Fruit fly (Drosophila melanogaster) whole organism, embryonic: Measurements from ENCODE around the gene GstO3.

Source experiments
- CG1024 ChIP-seq: fragments of 200-800 bp; sonication (Bioruptor generic); IDR thresholded peaks from 2 replicates; pipeline ENCODE4 v1.3.6; 2022; ENCODE audit warnings: missing biosample characterization, missing genetic modification characterization
- CG10959 ChIP-seq: fragments of 200-800 bp; sonication (Bioruptor generic); IDR thresholded peaks from 2 replicates; pipeline ENCODE4 v1.3.6; 2022; ENCODE audit warnings: missing biosample characterization, missing genetic modification characterization
- CG12391 ChIP-seq: fragments of 200-800 bp; sonication (Bioruptor generic); optimal IDR thresholded peaks from 3 replicates; lab custom pipeline; 2018; ENCODE audit warnings: missing biosample characterization, mild to moderate bottlenecking, missing genetic modification characterization, moderate library complexity
- CG14965 ChIP-seq: fragments of 200-800 bp; sonication (Bioruptor generic); optimal IDR thresholded peaks from 2 replicates; lab custom pipeline; 2016; ENCODE audit warnings: missing biosample characterization, missing genetic modification characterization, borderline replicate concordance
- CG2129 ChIP-seq: fragments of 200-800 bp; sonication (Bioruptor generic); IDR thresholded peaks from 2 replicates; pipeline ENCODE4 v1.3.6; 2022; ENCODE audit warnings: missing biosample characterization, missing genetic modification characterization; ENCODE audit not compliant: partially characterized antibody
- CG33557 ChIP-seq: fragments of 200-800 bp; sonication (Bioruptor generic); optimal IDR thresholded peaks from 2 replicates; lab custom pipeline; 2019; ENCODE audit warnings: missing biosample characterization, mild to moderate bottlenecking, missing genetic modification characterization, moderate library complexity
- CG4282 ChIP-seq: fragments of 200-800 bp; sonication (Bioruptor generic); optimal IDR thresholded peaks from 2 replicates; lab custom pipeline; 2016; ENCODE audit warnings: missing biosample characterization, missing genetic modification characterization
- CG4404 ChIP-seq: fragments of 200-800 bp; sonication (Bioruptor generic); IDR thresholded peaks from 2 replicates; pipeline ENCODE4 v1.3.6; 2022; ENCODE audit warnings: missing biosample characterization, missing genetic modification characterization
- CG4617 ChIP-seq: fragments of 200-800 bp; sonication (Bioruptor generic); optimal IDR thresholded peaks from 3 replicates; lab custom pipeline; 2016; ENCODE audit warnings: missing biosample characterization, missing genetic modification characterization, borderline replicate concordance
- CG4730 ChIP-seq: fragments of 200-800 bp; sonication (Bioruptor generic); IDR thresholded peaks from 2 replicates; pipeline ENCODE4 v1.3.6; 2022; ENCODE audit warnings: missing biosample characterization, missing genetic modification characterization
- CG5245 ChIP-seq: fragments of 200-800 bp; sonication (Bioruptor generic); optimal IDR thresholded peaks from 3 replicates; lab custom pipeline; 2016; ENCODE audit warnings: missing biosample characterization, missing genetic modification characterization
- CG6765 ChIP-seq: fragments of 200-800 bp; sonication (Bioruptor generic); optimal IDR thresholded peaks from 3 replicates; lab custom pipeline; 2017; ENCODE audit warnings: missing biosample characterization, mild to moderate bottlenecking, missing genetic modification characterization
- CG6791 ChIP-seq: fragments of 200-800 bp; sonication (Bioruptor generic); IDR thresholded peaks from 3 replicates; pipeline ENCODE4 v1.3.6; 2022; ENCODE audit warnings: missing biosample characterization, missing genetic modification characterization; ENCODE audit not compliant: partially characterized antibody
- CG6854 ChIP-seq: fragments of 200-800 bp; sonication (Bioruptor generic); optimal IDR thresholded peaks from 3 replicates; lab custom pipeline; 2017; ENCODE audit warnings: missing biosample characterization, mild to moderate bottlenecking, missing genetic modification characterization
- CG8924 ChIP-seq: fragments of 200-800 bp; optimal IDR thresholded peaks from 3 replicates; lab custom pipeline; 2019; ENCODE audit warnings: missing biosample characterization, mild to moderate bottlenecking, missing genetic modification characterization, moderate library complexity
- Dref ChIP-seq: fragments of 200-800 bp; sonication (Bioruptor generic); IDR thresholded peaks from 2 replicates; pipeline ENCODE4 v1.3.6; 2022; ENCODE audit warnings: missing biosample characterization, missing genetic modification characterization
- GATAe ChIP-seq: fragments of 200-800 bp; sonication (Bioruptor generic); conservative IDR thresholded peaks from 2 replicates; pipeline ENCODE4 v1.3.6; 2022; ENCODE audit warnings: missing biosample characterization, missing genetic modification characterization
- H15 ChIP-seq: fragments of 200-800 bp; sonication (Bioruptor generic); IDR thresholded peaks from 3 replicates; pipeline ENCODE4 v1.3.6; 2022; ENCODE audit warnings: missing biosample characterization, missing genetic modification characterization
- Hmx ChIP-seq: fragments of 200-800 bp; sonication (Bioruptor generic); optimal IDR thresholded peaks from 2 replicates; lab custom pipeline; 2016; ENCODE audit warnings: missing biosample characterization, missing genetic modification characterization
- Lhr ChIP-seq: fragments of 200-800 bp; sonication (Bioruptor generic); optimal IDR thresholded peaks from 3 replicates; lab custom pipeline; 2017; ENCODE audit warnings: mild to moderate bottlenecking, missing biosample characterization, missing genetic modification reagents, missing genetic modification characterization
- PHDP ChIP-seq: fragments of 200-800 bp; sonication (Bioruptor generic); optimal IDR thresholded peaks from 3 replicates; lab custom pipeline; 2018; ENCODE audit warnings: missing biosample characterization, mild to moderate bottlenecking, missing genetic modification characterization, moderate library complexity
- TFAM ChIP-seq: fragments of 200-800 bp; sonication (Bioruptor generic); optimal IDR thresholded peaks from 2 replicates; lab custom pipeline; 2017; ENCODE audit warnings: missing biosample characterization, missing genetic modification characterization, inconsistent platforms
- Taf1 ChIP-seq: fragments of 200-800 bp; sonication (Bioruptor generic); IDR thresholded peaks from 2 replicates; pipeline ENCODE4 v1.3.6; 2022; ENCODE audit warnings: missing biosample characterization, missing genetic modification characterization
- Vsx1 ChIP-seq: fragments of 200-800 bp; sonication (Bioruptor generic); optimal IDR thresholded peaks from 2 replicates; lab custom pipeline; 2017; ENCODE audit warnings: missing biosample characterization, mild to moderate bottlenecking, missing genetic modification characterization, missing genetic modification reagents
- Xbp1 ChIP-seq: fragments of 200-800 bp; sonication (Bioruptor generic); optimal IDR thresholded peaks from 3 replicates; lab custom pipeline; 2016; ENCODE audit warnings: missing biosample characterization, mild to moderate bottlenecking, missing genetic modification characterization
- al ChIP-seq: fragments of 200-800 bp; sonication (Bioruptor generic); IDR thresholded peaks from 2 replicates; pipeline ENCODE4 v1.3.6; 2022; ENCODE audit warnings: missing biosample characterization, missing genetic modification characterization
- bab2 ChIP-seq: fragments of 200-800 bp; sonication (Bioruptor generic); optimal IDR thresholded peaks from 2 replicates; lab custom pipeline; 2016; ENCODE audit warnings: missing biosample characterization, missing genetic modification characterization
- cg ChIP-seq: fragments of 200-800 bp; sonication (Bioruptor generic); optimal IDR thresholded peaks from 3 replicates; lab custom pipeline; 2019; ENCODE audit warnings: missing biosample characterization, mild to moderate bottlenecking, missing genetic modification characterization, moderate library complexity
- chinmo ChIP-seq: fragments of 200-800 bp; sonication (Bioruptor generic); IDR thresholded peaks from 4 replicates; pipeline ENCODE4 v1.3.6; 2022; ENCODE audit warnings: missing biosample characterization, missing genetic modification characterization; ENCODE audit not compliant: partially characterized antibody
- ci ChIP-seq: fragments of 200-800 bp; sonication (Bioruptor generic); IDR thresholded peaks from 3 replicates; pipeline ENCODE4 v1.3.6; 2022; ENCODE audit warnings: missing biosample characterization, missing genetic modification characterization
- crp ChIP-seq, 2 experiments: fragments of 200-800 bp; sonication (Bioruptor generic); optimal IDR thresholded peaks; 2 replicates in 1 of 2; 3 replicates in 1 of 2; lab custom pipeline; 2017; ENCODE audit warnings: missing biosample characterization in 2 of 2, missing genetic modification characterization in 2 of 2, mild to moderate bottlenecking in 1 of 2, moderate library complexity in 1 of 2
- dmrt99B ChIP-seq: fragments of 200-800 bp; sonication (Bioruptor generic); optimal IDR thresholded peaks from 2 replicates; lab custom pipeline; 2018; ENCODE audit warnings: missing biosample characterization, mild to moderate bottlenecking, missing genetic modification characterization, moderate library complexity
- ems ChIP-seq: fragments of 200-800 bp; sonication (Bioruptor generic); optimal IDR thresholded peaks from 3 replicates; lab custom pipeline; 2016; ENCODE audit warnings: missing biosample characterization, missing genetic modification characterization
- fd64A ChIP-seq: fragments of 200-800 bp; sonication (Bioruptor generic); optimal IDR thresholded peaks from 3 replicates; lab custom pipeline; 2018; ENCODE audit warnings: missing biosample characterization, mild to moderate bottlenecking, missing genetic modification characterization
- gce ChIP-seq: fragments of 200-800 bp; sonication (Bioruptor generic); IDR thresholded peaks from 3 replicates; pipeline ENCODE4 v1.3.6; 2022; ENCODE audit warnings: missing biosample characterization, missing genetic modification characterization
- gcm ChIP-seq: fragments of 200-800 bp; sonication (Bioruptor generic); optimal IDR thresholded peaks from 2 replicates; lab custom pipeline; 2019; ENCODE audit warnings: missing biosample characterization, mild to moderate bottlenecking, missing genetic modification characterization, moderate library complexity
- ind ChIP-seq: fragments of 200-800 bp; sonication (Bioruptor generic); optimal IDR thresholded peaks from 3 replicates; lab custom pipeline; 2016; ENCODE audit warnings: missing biosample characterization, missing genetic modification characterization
- lilli ChIP-seq: fragments of 200-800 bp; sonication (Bioruptor generic); optimal IDR thresholded peaks from 3 replicates; lab custom pipeline; 2016; ENCODE audit warnings: missing biosample characterization, missing genetic modification characterization
- maf-S ChIP-seq: fragments of 200-800 bp; sonication (Bioruptor generic); optimal IDR thresholded peaks from 2 replicates; lab custom pipeline; 2016; ENCODE audit warnings: missing biosample characterization, missing genetic modification characterization
- onecut ChIP-seq: fragments of 200-800 bp; sonication (Bioruptor generic); IDR thresholded peaks from 2 replicates; pipeline ENCODE4 v1.3.6; 2022; ENCODE audit warnings: missing biosample characterization, missing genetic modification characterization
- org-1 ChIP-seq: fragments of 200-800 bp; sonication (Bioruptor generic); optimal IDR thresholded peaks from 2 replicates; lab custom pipeline; 2017; ENCODE audit warnings: missing biosample characterization, missing genetic modification characterization
- pros ChIP-seq: fragments of 200-800 bp; sonication (Bioruptor generic); optimal IDR thresholded peaks from 3 replicates; lab custom pipeline; 2019; ENCODE audit warnings: missing biosample characterization, mild to moderate bottlenecking, missing genetic modification characterization, moderate library complexity
- pzg ChIP-seq: fragments of 200-800 bp; sonication (Bioruptor generic); optimal IDR thresholded peaks from 3 replicates; lab custom pipeline; 2018; ENCODE audit warnings: missing biosample characterization, mild to moderate bottlenecking, missing genetic modification characterization, moderate library complexity
- sens ChIP-seq: fragments of 200-800 bp; sonication (Bioruptor generic); peaks from one replicate; lab custom pipeline; 2016; ENCODE audit warnings: missing biosample characterization, missing genetic modification characterization
- shn ChIP-seq: fragments of 200-800 bp; sonication (Bioruptor generic); optimal IDR thresholded peaks from 3 replicates; lab custom pipeline; 2016; ENCODE audit warnings: missing biosample characterization, missing genetic modification characterization
- ssp ChIP-seq: fragments of 200-800 bp; sonication (Bioruptor generic); IDR thresholded peaks from 2 replicates; pipeline ENCODE4 v1.3.6; 2022; ENCODE audit warnings: missing biosample characterization, missing genetic modification characterization
- toy ChIP-seq: fragments of 200-800 bp; sonication (Bioruptor generic); IDR thresholded peaks from 2 replicates; pipeline ENCODE4 v1.3.6; 2022; ENCODE audit warnings: missing biosample characterization, missing genetic modification characterization
- trh ChIP-seq: fragments of 200-800 bp; sonication (Bioruptor generic); optimal IDR thresholded peaks from 2 replicates; lab custom pipeline; 2016; ENCODE audit warnings: missing biosample characterization, missing genetic modification characterization
- unpg ChIP-seq: fragments of 200-800 bp; sonication (Bioruptor generic); optimal IDR thresholded peaks from 3 replicates; lab custom pipeline; 2018; ENCODE audit warnings: missing biosample characterization, mild to moderate bottlenecking, missing genetic modification characterization, moderate library complexity
- wek ChIP-seq: fragments of 200-800 bp; sonication (Bioruptor generic); optimal IDR thresholded peaks from 3 replicates; lab custom pipeline; 2018; ENCODE audit warnings: missing biosample characterization, mild to moderate bottlenecking, missing genetic modification characterization, moderate library complexity

Gene GstO3

dm6 chr3L:8506975-8507441 lies 11.7 kb upstream of the GstO3 start, which contains the start of gene CG43163 (continued):
- TF ChIP-seq bab2 (GFP tag; lab: Kevin White, UChicago) (peak; percentile 22), ind (GFP tag; lab: Kevin White, UChicago) (peak; percentile 35), ci (GFP tag; lab: Robert Waterston, UW) (peak; percentile 83), ssp (0 out of 2 replicates have a peak, but pooled peaks have one; percentile 35), CG4730 (GFP tag; lab: Robert Waterston, UW) (no peak), CG4617 (peak; percentile 42), toy (GFP tag; lab: Robert Waterston, UW) (no peak), PHDP (tag; lab: Kevin White, UChicago) (peak; percentile 80), pros (GFP tag; lab: Kevin White, UChicago) (no peak), CG6765 (GFP tag; lab: Kevin White, UChicago) (peak; percentile 24), al (GFP tag; lab: Robert Waterston, UW) (peak; percentile 51; the same call in 1 of the 2 replicates), CG10959 (GFP tag; lab: Robert Waterston, UW) (peak; percentile 46), dmrt99B (no peak), gce (GFP tag; lab: Robert Waterston, UW) (peak; percentile 79), gcm (GFP tag; lab: Kevin White, UChicago) (peak; percentile 66), Taf1 (GFP tag; lab: Robert Waterston, UW) (peak; percentile 29; the same call in 1 of the 2 replicates), GATAe (GFP tag; lab: Robert Waterston, UW) (no peak), org-1 (GFP tag; lab: Kevin White, UChicago) (peak; percentile 12), CG14965 (no peak), H15 (GFP tag; lab: Robert Waterston, UW) (peak; percentile 64; the same call in 2 of the 3 replicates), cg (peak; percentile 65), CG8924 (tag; lab: Kevin White, UChicago) (peak; percentile 48), CG6854 (GFP tag; lab: Kevin White, UChicago) (peak; percentile 45), CG1024 (GFP tag; lab: Robert Waterston, UW) (peak; percentile 58; the same call in 1 of the 2 replicates), fd64A (no peak), CG4282 (peak; percentile 22), unpg (GFP tag; lab: Kevin White, UChicago) (peak; percentile 84), Dref (GFP tag; lab: Robert Waterston, UW) (0 out of 2 replicates have a peak, but pooled peaks have one; percentile 15), TFAM (GFP tag; lab: Kevin White, UChicago) (no peak), Xbp1 (GFP tag; lab: Kevin White, UChicago) (peak; percentile 78), crp (GFP tag; optimal IDR thresholded peaks at IDR 0.05; lab: Kevin White, UChicago) (peak in 1 of 2 experiments; percentile 32), CG6791 (GFP tag; lab: Robert Waterston, UW) (peak; percentile 30; the same call in 1 of the 3 replicates), trh (GFP tag; lab: Kevin White, UChicago) (no peak), CG33557 (GFP tag; lab: Kevin White, UChicago) (no peak), CG2129 (GFP tag; lab: Robert Waterston, UW) (no peak), sens (GFP tag; lab: Kevin White, UChicago) (peak; percentile 93), Vsx1 (GFP tag; lab: Kevin White, UChicago) (no peak), CG5245 (GFP tag; lab: Kevin White, UChicago) (peak; percentile 48), pzg (GFP tag; lab: Kevin White, UChicago) (peak; percentile 72), Lhr (GFP tag; lab: Kevin White, UChicago) (peak; percentile 86), CG4404 (GFP tag; lab: Robert Waterston, UW) (no peak), onecut (peak; percentile 44; the same call in 1 of the 2 replicates), shn (GFP tag; lab: Kevin White, UChicago) (no peak), ems (GFP tag; lab: Kevin White, UChicago) (peak; percentile 43), wek (GFP tag; lab: Kevin White, UChicago) (no peak), Hmx (GFP tag; lab: Kevin White, UChicago) (no peak), maf-S (GFP tag; lab: Kevin White, UChicago) (no peak), CG12391 (peak; percentile 81), chinmo (GFP tag; lab: Robert Waterston, UW) (peak; percentile 77; the same call in 2 of the 4 replicates), lilli (GFP tag; lab: Kevin White, UChicago) (peak; percentile 76)
